Worm (Caenorhabditis elegans): ENCODE measurements around the gene C17G10.6.
A peak's percentile ranks its signal among the peaks of the same experiment; 100 is the strongest.
"Not testable (repeated sequence)": the region's sequence is repeated elsewhere in the genome, so short reads cannot be mapped to it uniquely, and the experiment has no call there.

Gene C17G10.6

DNA sequence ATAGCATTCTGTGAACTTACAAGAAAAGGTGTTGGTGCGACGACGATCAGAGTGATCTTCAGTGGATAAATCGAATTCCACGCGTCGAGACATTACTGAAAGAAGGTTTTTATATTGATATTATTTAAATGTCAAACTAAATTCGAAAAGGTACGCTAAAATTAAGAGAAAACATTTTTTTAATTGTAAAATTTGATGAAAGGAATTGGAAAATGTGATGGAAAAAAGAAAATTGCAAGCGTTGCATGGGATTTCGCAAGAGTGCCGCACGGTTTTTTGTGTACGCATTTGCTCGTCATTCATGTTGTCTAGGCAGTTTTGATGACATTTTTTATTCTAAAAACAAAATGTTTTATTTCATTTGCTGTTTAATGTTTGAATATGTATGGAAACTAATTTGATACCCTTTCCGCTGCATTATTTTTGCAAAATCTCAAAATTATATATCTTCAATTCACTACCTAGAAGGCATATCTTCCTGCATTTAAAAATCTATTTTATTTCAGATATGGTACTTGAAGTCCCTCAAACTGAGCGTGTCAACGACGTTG, 27.8 kb upstream of the C17G10.6 start, which contains the start of the genes F59E12.6 and npl-4.1:
Gene F59E12.6 (minus strand): TSS at position 101 of the 551 bp plus-strand sequence.
Gene npl-4.1 (plus strand): TSS at position 501 of the 551 bp plus-strand sequence.
- not testable (repeated sequence) for TF ChIP-seq lir-3 (tag; optimal IDR thresholded peaks at IDR 0.05; ENCODE audit: poor library complexity); hlh-4 (tag; optimal IDR thresholded peaks at IDR 0.05); mab-9 (GFP tag; IDR thresholded peaks at IDR 0.05)

DNA sequence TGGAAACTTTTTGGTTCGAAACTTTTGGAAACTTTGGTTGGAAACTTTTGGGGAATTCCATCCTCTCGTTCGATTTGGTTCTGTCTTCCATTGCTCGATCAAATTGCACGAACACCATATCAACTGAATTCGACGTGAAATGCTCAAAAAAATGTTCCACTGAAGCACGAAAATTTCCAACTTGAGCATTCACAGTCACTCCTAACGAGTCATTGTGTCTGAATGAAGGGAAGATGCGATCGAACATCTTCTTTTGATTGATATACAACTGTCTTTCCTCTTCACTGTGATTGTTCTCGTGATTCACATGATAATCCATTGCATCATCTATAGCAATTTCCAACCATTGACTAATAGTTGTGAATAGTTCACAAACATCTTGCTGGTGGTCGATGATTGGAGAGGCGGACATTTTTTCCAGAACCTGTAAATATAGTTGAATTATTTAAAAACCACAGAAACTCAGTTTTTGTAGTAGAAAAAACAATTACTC, 25.3 kb upstream of the C17G10.6 start, which contains the start of gene F59E12.15:
Gene F59E12.15 (minus strand): TSS at position 51 of the 493 bp plus-strand sequence.
- TF ChIP-seq ceh-8 (GFP tag; optimal IDR thresholded peaks at IDR 0.05) (no peak), lin-15B (tag; optimal IDR thresholded peaks at IDR 0.05) (no peak), unc-86 (tag; optimal IDR thresholded peaks at IDR 0.05) (no peak), pag-3 (tag; optimal IDR thresholded peaks at IDR 0.05; ENCODE audit: borderline replicate concordance, insufficient read depth) (no peak), grh-1 (GFP tag; IDR thresholded peaks at IDR 0.05) (no peak), fkh-4 (tag; optimal IDR thresholded peaks at IDR 0.05; ENCODE audit: borderline replicate concordance) (no peak)

DNA sequence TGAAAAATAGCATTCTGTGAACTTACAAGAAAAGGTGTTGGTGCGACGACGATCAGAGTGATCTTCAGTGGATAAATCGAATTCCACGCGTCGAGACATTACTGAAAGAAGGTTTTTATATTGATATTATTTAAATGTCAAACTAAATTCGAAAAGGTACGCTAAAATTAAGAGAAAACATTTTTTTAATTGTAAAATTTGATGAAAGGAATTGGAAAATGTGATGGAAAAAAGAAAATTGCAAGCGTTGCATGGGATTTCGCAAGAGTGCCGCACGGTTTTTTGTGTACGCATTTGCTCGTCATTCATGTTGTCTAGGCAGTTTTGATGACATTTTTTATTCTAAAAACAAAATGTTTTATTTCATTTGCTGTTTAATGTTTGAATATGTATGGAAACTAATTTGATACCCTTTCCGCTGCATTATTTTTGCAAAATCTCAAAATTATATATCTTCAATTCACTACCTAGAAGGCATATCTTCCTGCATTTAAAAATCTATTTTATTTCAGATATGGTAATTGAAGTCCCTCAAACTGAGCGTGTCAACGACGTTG, 19.4 kb upstream of the C17G10.6 start, which contains the start of the genes eif-3.L and npl-4.2:
Gene eif-3.L (minus strand): TSS at position 101 of the 557 bp plus-strand sequence.
Gene npl-4.2 (plus strand): TSS at position 507 of the 557 bp plus-strand sequence.
- TF ChIP-seq aly-2 (tag; optimal IDR thresholded peaks at IDR 0.05); snpc-4 (tag; optimal IDR thresholded peaks at IDR 0.05); unc-62 (GFP tag; optimal IDR thresholded peaks at IDR 0.05): not testable (repeated sequence)

DNA sequence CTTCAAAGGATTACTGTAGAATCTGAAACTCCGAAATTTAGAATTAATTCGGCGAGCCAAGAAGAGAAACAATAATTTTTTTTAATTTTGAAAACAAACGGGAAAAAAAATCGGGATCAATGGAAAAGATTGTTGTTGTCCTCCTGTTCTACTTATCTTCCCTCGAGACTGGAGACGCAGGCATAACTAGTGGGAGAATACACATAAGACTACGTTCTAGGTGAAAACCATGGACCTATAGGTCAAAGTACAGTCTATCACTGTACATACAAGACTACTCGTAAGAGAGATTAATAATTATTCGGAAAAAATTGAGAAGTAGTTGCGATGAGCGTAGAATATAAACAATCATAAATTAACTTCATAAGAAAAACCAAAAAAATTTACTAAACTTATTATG, 16.2 kb upstream of the C17G10.6 start, which contains the start of gene dhs-6:
Gene dhs-6 (minus strand): TSS at position 22 of the 400 bp plus-strand sequence.
- TF ChIP-seq elt-2 (tag; optimal IDR thresholded peaks at IDR 0.05): peak; percentile 20
- TF ChIP-seq snu-23 (GFP tag; optimal IDR thresholded peaks at IDR 0.05): peak; percentile 1
- peak; percentile 77 for TF ChIP-seq nhr-20 (tag; optimal IDR thresholded peaks at IDR 0.05)
- TF ChIP-seq mab-9 (GFP tag; IDR thresholded peaks at IDR 0.05): no peak
- no peak for TF ChIP-seq efl-1 (optimal IDR thresholded peaks at IDR 0.05)
- no peak for TF ChIP-seq efl-1 (GFP tag; optimal IDR thresholded peaks at IDR 0.05 in 1 of 2)
- peak in 2 of 6 experiments; percentile 6 to 18 for TF ChIP-seq elt-3 (tag; optimal IDR thresholded peaks at IDR 0.05)
- TF ChIP-seq nhr-71 (tag; optimal IDR thresholded peaks at IDR 0.05): peak; percentile 13
- TF ChIP-seq blmp-1 (tag; optimal IDR thresholded peaks at IDR 0.05): peak; percentile 58
- peak; percentile 56 for TF ChIP-seq nhr-85 (tag)
- TF ChIP-seq fkh-4 (tag; optimal IDR thresholded peaks at IDR 0.05; ENCODE audit: borderline replicate concordance): no peak
- TF ChIP-seq hlh-4 (tag; optimal IDR thresholded peaks at IDR 0.05): no peak
- TF ChIP-seq lsy-2 (tag; optimal IDR thresholded peaks at IDR 0.05): peak in 1 of 2 experiments; percentile 6
- peak; percentile 18 for TF ChIP-seq lin-14 (GFP tag; optimal IDR thresholded peaks at IDR 0.05)
- peak; percentile 15 for TF ChIP-seq C16A3.4 (tag; optimal IDR thresholded peaks at IDR 0.05)

DNA sequence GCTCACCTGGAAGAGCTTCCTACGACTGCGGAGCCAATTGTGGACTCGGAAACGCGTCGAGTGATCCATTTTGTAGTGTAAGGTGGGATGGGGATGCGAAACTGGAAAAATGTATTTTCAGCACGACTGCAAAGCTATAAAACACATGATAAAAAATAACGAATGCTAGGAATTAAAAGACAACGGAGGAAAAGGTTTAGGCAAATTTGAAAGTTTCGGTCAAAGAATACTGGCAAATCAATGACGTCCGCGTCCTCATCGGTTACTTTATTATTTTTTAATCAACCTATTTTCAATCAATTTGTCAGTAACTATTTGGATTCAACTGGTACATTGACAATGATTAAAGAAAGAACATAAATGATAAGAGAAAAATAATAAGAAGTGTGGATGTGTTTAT, 4.7 kb upstream of the C17G10.6 start, which contains the start of gene C17G10.7:
Gene C17G10.7 (minus strand): TSS at position 101 of the 400 bp plus-strand sequence.
- TF ChIP-seq ama-1 (optimal IDR thresholded peaks at IDR 0.05): no peak
- TF ChIP-seq rnt-1 (tag; optimal IDR thresholded peaks at IDR 0.05): no peak
- no peak for TF ChIP-seq tlp-1 (tag; optimal IDR thresholded peaks at IDR 0.05)
- TF ChIP-seq fkh-8 (tag; optimal IDR thresholded peaks at IDR 0.05): no peak
- no peak for TF ChIP-seq pqm-1 (tag; optimal IDR thresholded peaks at IDR 0.05)
- no peak for TF ChIP-seq hpl-2 (GFP tag; optimal IDR thresholded peaks at IDR 0.05)
- TF ChIP-seq dsc-1 (tag; optimal IDR thresholded peaks at IDR 0.05): no peak
- no peak for TF ChIP-seq dpl-1 (GFP tag; optimal IDR thresholded peaks at IDR 0.05)
- no peak for TF ChIP-seq C16A3.4 (tag; optimal IDR thresholded peaks at IDR 0.05)
- no peak for TF ChIP-seq ztf-4 (tag; optimal IDR thresholded peaks at IDR 0.05)
- TF ChIP-seq ces-1 (GFP tag; optimal IDR thresholded peaks at IDR 0.05): no peak
